Fruit fly (Drosophila melanogaster) whole organism, pupa: ENCODE data around the gene CG12069.

Source experiments
- CG12605 ChIP-seq: fragments of 200-800 bp; sonication (Bioruptor generic); IDR thresholded peaks from 2 replicates; pipeline ENCODE4 v1.3.6; 2022; ENCODE audit warnings: missing biosample characterization, missing genetic modification characterization
- CG4496 ChIP-seq: fragments of 200-800 bp; sonication (Bioruptor generic); IDR thresholded peaks from 3 replicates; pipeline ENCODE4 v1.3.6; 2022; ENCODE audit warnings: missing biosample characterization, missing genetic modification characterization
- CG8159 ChIP-seq: fragments of 200-800 bp; sonication (Bioruptor generic); optimal IDR thresholded peaks from 3 replicates; lab custom pipeline; 2018; ENCODE audit warnings: missing biosample characterization, mild to moderate bottlenecking, missing genetic modification characterization, moderate library complexity
- EcR ChIP-seq: fragments of 200-800 bp; sonication (Bioruptor generic); optimal IDR thresholded peaks from 3 replicates; lab custom pipeline; 2019; ENCODE audit warnings: missing biosample characterization, missing genetic modification characterization, mild to moderate bottlenecking, moderate library complexity, missing genetic modification reagents

DNA sequence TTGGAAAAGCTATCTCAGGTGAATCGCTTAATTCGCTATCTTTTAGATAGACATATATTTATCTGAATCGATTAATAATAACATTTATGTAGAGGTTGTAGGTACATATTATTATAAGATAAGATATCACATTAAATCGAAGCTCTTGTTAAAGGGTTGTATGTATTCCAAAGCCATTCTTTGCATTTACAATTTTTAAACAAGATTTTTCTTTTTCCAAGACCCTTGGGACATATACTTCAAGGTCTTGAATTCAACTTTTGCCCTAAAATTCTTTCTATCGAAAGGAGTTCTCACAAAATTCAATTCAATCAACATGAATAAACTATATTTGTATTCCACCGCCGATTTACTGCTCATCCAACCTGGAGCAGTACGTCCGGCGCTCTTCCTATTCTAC lies 46.4 kb downstream of the CG12069 start, which contains the start of gene CG34432:
- TF ChIP-seq CG8159 (no peak), CG4496 (GFP tag; lab: Robert Waterston, UW) (no peak), EcR (GFP tag; lab: Kevin White, UChicago) (no peak), CG12605 (GFP tag; lab: Robert Waterston, UW) (no peak)
